Fruit fly (Drosophila melanogaster) whole organism, wandering third instar larva: ENCODE data around the gene Lrch.
A peak's percentile ranks its signal among the peaks of the same experiment; 100 is the strongest.

ENCODE experiments used
- Abd-B ChIP-seq: fragments of >200 bp; optimal IDR thresholded peaks from 2 replicates; lab custom pipeline; 2017; ENCODE audit warnings: missing biosample characterization, missing genetic modification characterization
- CG32264 ChIP-seq: fragments of 200-800 bp; sonication (Bioruptor generic); optimal IDR thresholded peaks from 2 replicates; lab custom pipeline; 2016; ENCODE audit warnings: missing biosample characterization, missing genetic modification characterization
- CG9705 ChIP-seq: fragments of 200-800 bp; sonication (Bioruptor generic); optimal IDR thresholded peaks from 2 replicates; lab custom pipeline; 2018; ENCODE audit warnings: missing biosample characterization, mild to moderate bottlenecking, missing genetic modification characterization
- CrebA ChIP-seq: fragments of 200-800 bp; sonication (Bioruptor generic); optimal IDR thresholded peaks from 2 replicates; lab custom pipeline; 2016; ENCODE audit warnings: missing biosample characterization, mild to moderate bottlenecking, missing genetic modification characterization, borderline replicate concordance
- Dfd ChIP-seq: fragments of >200 bp; optimal IDR thresholded peaks from 2 replicates; lab custom pipeline; 2017; ENCODE audit warnings: missing biosample characterization, missing genetic modification characterization
- Dif ChIP-seq: fragments of 200-275, 200-300 bp; sonication (Bioruptor generic); optimal IDR thresholded peaks from 2 replicates; lab custom pipeline; 2018; ENCODE audit warnings: missing biosample characterization, missing genetic modification characterization; ENCODE audit not compliant: partially characterized antibody
- GATAd ChIP-seq: sonication (Bioruptor generic); optimal IDR thresholded peaks from 2 replicates; lab custom pipeline; 2016; ENCODE audit warnings: missing biosample characterization, missing genetic modification characterization
- HLH106 ChIP-seq: fragments of 200-800 bp; optimal IDR thresholded peaks from 3 replicates; lab custom pipeline; 2019; ENCODE audit warnings: missing biosample characterization, mild to moderate bottlenecking, missing genetic modification characterization, moderate library complexity
- Hnf4 ChIP-seq: fragments of 200-800 bp; sonication (Bioruptor generic); optimal IDR thresholded peaks from 2 replicates; lab custom pipeline; 2016; ENCODE audit warnings: missing biosample characterization, mild to moderate bottlenecking, missing genetic modification characterization
- Hr83 ChIP-seq: fragments of 200-300 bp; sonication (Bioruptor generic); optimal IDR thresholded peaks from 2 replicates; lab custom pipeline; 2016; ENCODE audit warnings: missing biosample characterization, mild to moderate bottlenecking, missing genetic modification characterization, moderate library complexity; ENCODE audit not compliant: poor library complexity, severe bottlenecking
- Jra ChIP-seq: sonication (Bioruptor generic); optimal IDR thresholded peaks from 2 replicates; lab custom pipeline; 2016; ENCODE audit warnings: missing biosample characterization, missing genetic modification characterization
- Mio ChIP-seq: sonication (Bioruptor generic); optimal IDR thresholded peaks from 2 replicates; lab custom pipeline; 2016; ENCODE audit warnings: missing biosample characterization, missing genetic modification characterization
- Myc ChIP-seq: fragments of >200 bp; optimal IDR thresholded peaks from 2 replicates; lab custom pipeline; 2017
- N ChIP-seq: fragments of >200 bp; optimal IDR thresholded peaks from 2 replicates; lab custom pipeline; 2018; ENCODE audit warnings: missing biosample characterization, missing external identifiers, missing genetic modification characterization
- OdsH ChIP-seq: fragments of 200-800 bp; sonication (Bioruptor generic); optimal IDR thresholded peaks from 2 replicates; lab custom pipeline; 2016; ENCODE audit warnings: missing biosample characterization, mild to moderate bottlenecking, missing genetic modification characterization
- Rel ChIP-seq, 2 experiments: fragments of 200-800 bp; sonication (Bioruptor generic) in 1 of 2; optimal IDR thresholded peaks; 2 replicates in 1 of 2; 3 replicates in 1 of 2; lab custom pipeline; 2016 to 2019; ENCODE audit warnings: mild to moderate bottlenecking in 2 of 2, missing biosample characterization in 2 of 2, missing genetic modification characterization in 2 of 2, moderate library complexity in 1 of 2
- Sp1 ChIP-seq: fragments of 200-800 bp; sonication (Bioruptor generic); optimal IDR thresholded peaks from 3 replicates; lab custom pipeline; 2019; ENCODE audit warnings: missing biosample characterization, mild to moderate bottlenecking, missing genetic modification characterization, moderate library complexity
- Vsx2 ChIP-seq: fragments of 200-300, 225-300 bp; sonication (Bioruptor generic); optimal IDR thresholded peaks from 2 replicates; lab custom pipeline; 2018; ENCODE audit warnings: missing biosample characterization, missing genetic modification characterization; ENCODE audit not compliant: partially characterized antibody
- br ChIP-seq: fragments of 200-800 bp; sonication (Bioruptor generic); optimal IDR thresholded peaks from 2 replicates; lab custom pipeline; 2016; ENCODE audit warnings: missing biosample characterization, missing genetic modification characterization
- brk ChIP-seq: fragments of 200-800 bp; sonication (Bioruptor generic); optimal IDR thresholded peaks from 2 replicates; lab custom pipeline; 2016; ENCODE audit warnings: missing biosample characterization, mild to moderate bottlenecking, missing genetic modification characterization
- dl ChIP-seq, 2 experiments: fragments of 175-275, 200-275 bp in 1 of 2; fragments of 200-275 bp in 1 of 2; sonication (Bioruptor generic); optimal IDR thresholded peaks; lab custom pipeline; 2018; ENCODE audit warnings: mild to moderate bottlenecking in 2 of 2, missing biosample characterization in 2 of 2, missing genetic modification characterization in 2 of 2, moderate library complexity in 2 of 2; ENCODE audit not compliant: partially characterized antibody in 2 of 2, insufficient read depth in 1 of 2
- ey ChIP-seq: fragments of 200-800 bp; sonication (Bioruptor generic); optimal IDR thresholded peaks from 2 replicates; lab custom pipeline; 2016; ENCODE audit warnings: missing biosample characterization, missing genetic modification characterization
- foxo ChIP-seq, 2 experiments: fragments of 200-800 bp; sonication (Bioruptor generic); optimal IDR thresholded peaks; 2 replicates in 1 of 2; 3 replicates in 1 of 2; lab custom pipeline; 2016 to 2017; ENCODE audit warnings: missing biosample characterization in 2 of 2, missing genetic modification characterization in 2 of 2
- fru ChIP-seq: fragments of 200-800 bp; sonication (Bioruptor generic); optimal IDR thresholded peaks from 3 replicates; lab custom pipeline; 2016; ENCODE audit warnings: missing biosample characterization, mild to moderate bottlenecking, missing genetic modification characterization
- h ChIP-seq: fragments of 200-800 bp; sonication (Bioruptor generic); optimal IDR thresholded peaks from 3 replicates; lab custom pipeline; 2016; ENCODE audit warnings: missing biosample characterization, mild to moderate bottlenecking, missing genetic modification characterization
- jim ChIP-seq: fragments of 175-275, 200-325 bp; sonication (Bioruptor generic); optimal IDR thresholded peaks from 2 replicates; lab custom pipeline; 2016; ENCODE audit warnings: missing biosample characterization, mild to moderate bottlenecking, missing genetic modification characterization
- pan ChIP-seq: fragments of >200 bp; optimal IDR thresholded peaks from 2 replicates; lab custom pipeline; 2017
- psq ChIP-seq: fragments of 200-800 bp; sonication (Bioruptor generic); optimal IDR thresholded peaks from 3 replicates; lab custom pipeline; 2017; ENCODE audit warnings: missing biosample characterization, mild to moderate bottlenecking, missing genetic modification characterization, moderate library complexity
- rgr ChIP-seq: fragments of 200-800 bp; sonication (Bioruptor generic); optimal IDR thresholded peaks from 3 replicates; lab custom pipeline; 2016; ENCODE audit warnings: missing biosample characterization, mild to moderate bottlenecking, missing genetic modification characterization
- sv ChIP-seq: fragments of 200-800 bp; sonication (Bioruptor generic); optimal IDR thresholded peaks from 3 replicates; lab custom pipeline; 2016; ENCODE audit warnings: missing biosample characterization, missing genetic modification characterization
- tai ChIP-seq: sonication (Bioruptor generic); optimal IDR thresholded peaks from 2 replicates; lab custom pipeline; 2016; ENCODE audit warnings: missing biosample characterization, missing genetic modification characterization
- woc ChIP-seq: sonication (Bioruptor generic); optimal IDR thresholded peaks from 2 replicates; lab custom pipeline; 2016; ENCODE audit warnings: missing biosample characterization, mild to moderate bottlenecking, missing genetic modification characterization

Lrch gene

DNA sequence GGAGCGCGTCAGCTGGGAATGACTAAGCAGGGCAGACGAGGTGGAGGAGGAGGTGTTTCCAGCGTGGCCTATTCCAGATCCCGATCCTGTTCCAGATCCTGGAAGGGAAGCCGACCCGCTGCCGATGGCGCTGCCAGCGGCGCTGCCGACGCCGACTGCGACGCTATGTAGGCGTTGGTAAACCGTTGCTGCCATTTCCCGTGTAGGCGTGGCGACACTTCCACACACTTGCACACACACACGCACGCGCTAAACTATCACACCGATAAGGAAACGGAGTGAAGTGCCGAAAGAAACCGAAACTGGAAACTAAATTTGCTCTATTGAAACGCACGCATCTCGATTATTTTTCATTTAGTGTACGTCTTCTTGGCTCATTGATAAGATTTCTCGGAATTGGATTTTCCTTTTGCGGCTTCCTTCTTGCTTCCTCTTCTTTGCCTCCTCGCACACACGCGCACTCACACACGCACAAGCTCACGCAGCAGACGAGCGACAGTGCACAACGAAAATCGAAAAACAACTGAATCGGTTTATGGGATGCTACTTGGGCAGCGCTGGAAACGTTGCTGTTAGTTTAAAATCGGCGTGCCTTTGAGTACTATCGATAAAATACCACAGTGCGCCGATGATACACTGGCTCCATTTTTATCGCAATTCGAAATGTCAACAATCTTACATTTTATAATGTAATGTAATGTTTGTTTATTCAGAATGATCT lies at the start of gene Lrch:
Gene Lrch, minus strand, starts transcription at position 528 of the 721 bp plus-strand sequence.
- TF ChIP-seq Dfd (GFP tag; lab: Kevin White, UChicago): no peak
- TF ChIP-seq jim (GFP tag; lab: Kevin White, UChicago): peak; percentile 46
- TF ChIP-seq dl (GFP tag; optimal IDR thresholded peaks at IDR 0.05; lab: Kevin White, UChicago; ENCODE audit: insufficient read depth in 1 of 2, partially characterized antibody in 2 of 2): peak in 1 of 2 experiments; percentile 47
- peak; percentile 79 for TF ChIP-seq Dif (GFP tag; lab: Kevin White, UChicago)
- TF ChIP-seq Hnf4 (GFP tag; lab: Kevin White, UChicago): peak; percentile 33
- TF ChIP-seq psq (GFP tag; lab: Kevin White, UChicago): peak; percentile 77
- no peak for TF ChIP-seq Rel (GFP tag; optimal IDR thresholded peaks at IDR 0.05; lab: Kevin White, UChicago)
- peak; percentile 3 for TF ChIP-seq Rel (tag; optimal IDR thresholded peaks at IDR 0.05; lab: Kevin White, UChicago)
- TF ChIP-seq Sp1: peak; percentile 4
- TF ChIP-seq rgr: peak; percentile 4
- peak; percentile 4 for TF ChIP-seq HLH106 (tag; lab: Kevin White, UChicago)
- TF ChIP-seq Vsx2 (GFP tag; lab: Kevin White, UChicago): no peak
- peak; percentile 67 for TF ChIP-seq Hr83 (GFP tag; lab: Kevin White, UChicago)
- no peak for TF ChIP-seq tai (GFP tag; lab: Kevin White, UChicago)

dm6 chr2L:17433030-17433912 lies 49.4 kb upstream of the Lrch start, which contains the start of the genes Dif and CG5043:
Gene Dif, minus strand, starts transcription at chr2L:17433161.
Gene CG5043, plus strand, starts transcription at chr2L:17433862.
- TF ChIP-seq N (GFP tag; lab: Kevin White, UChicago) (no peak), Dif (GFP tag; lab: Kevin White, UChicago) (peak; percentile 9), CG32264 (GFP tag; lab: Kevin White, UChicago) (no peak), Myc (lab: Kevin White, UChicago) (no peak), Hnf4 (GFP tag; lab: Kevin White, UChicago) (no peak)

DNA sequence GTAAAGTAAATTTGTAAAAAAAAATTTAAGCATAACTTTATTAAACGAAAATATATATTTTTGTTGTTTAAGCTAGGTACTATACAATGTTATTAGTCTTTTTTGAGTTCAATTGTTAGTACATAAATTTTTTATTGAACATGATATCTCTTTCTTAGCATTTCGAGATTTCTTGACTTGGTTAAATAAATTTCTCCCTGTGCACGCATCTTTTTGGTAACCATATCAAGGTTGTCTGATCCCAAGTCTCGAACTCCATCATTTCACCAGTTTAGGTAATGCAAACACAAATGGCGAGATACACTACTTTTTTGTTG lies 47.4 kb upstream of the Lrch start:
- TF ChIP-seq brk (GFP tag; lab: Kevin White, UChicago) (peak; percentile 39), Abd-B (GFP tag; lab: Kevin White, UChicago) (no peak), rgr (peak; percentile 66), fru (GFP tag; lab: Kevin White, UChicago) (peak; percentile 77), psq (GFP tag; lab: Kevin White, UChicago) (peak; percentile 24), h (GFP tag; lab: Kevin White, UChicago) (peak; percentile 69), OdsH (peak; percentile 68), Myc (lab: Kevin White, UChicago) (no peak), foxo (GFP tag; optimal IDR thresholded peaks at IDR 0.05; lab: Kevin White, UChicago) (peak in 1 of 2 experiments; percentile 73), woc (GFP tag; lab: Kevin White, UChicago) (peak; percentile 58), Rel (GFP tag; optimal IDR thresholded peaks at IDR 0.05; lab: Kevin White, UChicago) (no peak), Rel (tag; optimal IDR thresholded peaks at IDR 0.05; lab: Kevin White, UChicago) (no peak), Dif (GFP tag; lab: Kevin White, UChicago) (no peak), CrebA (GFP tag; lab: Kevin White, UChicago) (no peak), Jra (GFP tag; lab: Kevin White, UChicago) (no peak), Vsx2 (GFP tag; lab: Kevin White, UChicago) (no peak), sv (no peak), tai (GFP tag; lab: Kevin White, UChicago) (peak; percentile 46), CG9705 (GFP tag; lab: Kevin White, UChicago) (no peak), br (GFP tag; lab: Kevin White, UChicago) (peak; percentile 39), ey (peak; percentile 49), pan (lab: Kevin White, UChicago) (no peak), jim (GFP tag; lab: Kevin White, UChicago) (no peak), GATAd (GFP tag; lab: Kevin White, UChicago) (no peak), Mio (GFP tag; lab: Kevin White, UChicago) (no peak), CG32264 (GFP tag; lab: Kevin White, UChicago) (no peak)
